Worm (Caenorhabditis elegans): ENCODE results near the gene mec-9.

DNA sequence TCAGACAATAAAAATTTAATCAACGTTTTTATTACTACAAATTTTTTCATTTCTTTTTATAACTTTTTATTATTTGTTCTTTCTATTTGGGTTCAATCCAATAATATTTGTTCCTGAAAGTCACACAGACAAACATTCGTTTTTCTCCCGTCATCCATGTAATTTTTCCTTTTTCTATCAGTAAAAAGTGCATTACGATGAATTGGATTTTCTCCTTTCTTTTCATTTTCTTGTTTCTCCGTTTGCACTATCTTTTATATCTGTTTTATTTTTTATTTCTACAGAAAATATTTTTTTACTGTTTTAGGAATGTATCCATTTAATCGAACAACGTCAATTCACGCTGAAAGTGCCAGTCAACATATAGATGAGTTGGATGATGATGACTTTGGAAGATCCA, 15.6 kb downstream of the mec-9 start, which contains the start of gene egl-47:
- no peak for TF ChIP-seq attf-4 (tag; optimal IDR thresholded peaks at IDR 0.05)
- no peak for TF ChIP-seq nhr-25 (tag; optimal IDR thresholded peaks at IDR 0.05; ENCODE audit: borderline replicate concordance, insufficient read depth)
- no peak for TF ChIP-seq unc-62 (GFP tag; optimal IDR thresholded peaks at IDR 0.05 in 1 of 2)
- no peak for TF ChIP-seq unc-62 (tag; optimal IDR thresholded peaks at IDR 0.05)
- TF ChIP-seq unc-39 (tag; optimal IDR thresholded peaks at IDR 0.05): no peak
- no peak for TF ChIP-seq snpc-4 (tag; optimal IDR thresholded peaks at IDR 0.05)
- no peak for TF ChIP-seq ama-1 (optimal IDR thresholded peaks at IDR 0.05)
- no peak for TF ChIP-seq nhr-77 (tag; optimal IDR thresholded peaks at IDR 0.05)
- no peak for TF ChIP-seq dpl-1 (GFP tag; optimal IDR thresholded peaks at IDR 0.05)
- no peak for TF ChIP-seq nhr-237 (tag; optimal IDR thresholded peaks at IDR 0.05)
- no peak for TF ChIP-seq lin-39 (tag; optimal IDR thresholded peaks at IDR 0.05)
- no peak for TF ChIP-seq ceh-44 (GFP tag; IDR thresholded peaks at IDR 0.05)

All from whole organism, L4 larva.